5 fruit fly cellular contexts compared by ENCODE assay signal in genomic region chr2L:5254105-5254711, dm6.
A peak's percentile ranks its signal among the peaks of the same experiment; 100 is the strongest.
TF ChIP-seq lines count a peak whose summit lies in the region.

No protein-coding gene starts in this region.

- no peak for TF ChIP-seq CTCF in whole organism, embryonic (GFP tag; optimal IDR thresholded peaks at IDR 0.05; lab: Kevin White, UChicago)

TF ChIP-seq in whole organism, 6 proteins besides CTCF, POLR2A, EP300 and RAD21:
- TF ChIP-seq pan (optimal IDR thresholded peaks at IDR 0.05; lab: Kevin White, UChicago), result no peak
- no peak for TF ChIP-seq usp (GFP tag; optimal IDR thresholded peaks at IDR 0.05; lab: Kevin White, UChicago)
- no peak for TF ChIP-seq psq (optimal IDR thresholded peaks at IDR 0.05; lab: Kevin White, UChicago)
- no peak for TF ChIP-seq EcR (GFP tag; optimal IDR thresholded peaks at IDR 0.05; lab: Kevin White, UChicago)
- TF ChIP-seq CG8478 (optimal IDR thresholded peaks at IDR 0.05; lab: Kevin White, UChicago), result no peak
- peak; percentile 58 for TF ChIP-seq Dll (optimal IDR thresholded peaks at IDR 0.05; lab: Kevin White, UChicago)
TF ChIP-seq in whole organism: peak in this region for 1.

TF ChIP-seq in whole organism, embryonic, 481 proteins besides CTCF, POLR2A, EP300 and RAD21 (continues in another document):
- TF ChIP-seq Pdp1 (GFP tag; optimal IDR thresholded peaks at IDR 0.05; lab: Kevin White, UChicago) (no peak), pb (GFP tag; optimal IDR thresholded peaks at IDR 0.05; lab: Kevin White, UChicago) (no peak), bcd (GFP tag; optimal IDR thresholded peaks at IDR 0.05; lab: Kevin White, UChicago) (no peak), CG17328 (GFP tag; IDR thresholded peaks at IDR 0.05; lab: Robert Waterston, UW) (no peak), CG17568 (GFP tag; optimal IDR thresholded peaks at IDR 0.05; lab: Kevin White, UChicago) (no peak), Blimp-1 (GFP tag; optimal IDR thresholded peaks at IDR 0.05; lab: Kevin White, UChicago) (peak; percentile 20), CG16863 (GFP tag; optimal IDR thresholded peaks at IDR 0.05; lab: Kevin White, UChicago) (no peak), CG11504 (tag; optimal IDR thresholded peaks at IDR 0.05; lab: Kevin White, UChicago) (peak; percentile 26), Hr51 (GFP tag; optimal IDR thresholded peaks at IDR 0.05; lab: Kevin White, UChicago) (no peak), ssp (GFP tag; IDR thresholded peaks at IDR 0.05; lab: Robert Waterston, UW) (0 out of 2 replicates have a peak, but pooled peaks have one; percentile 10), twi (tag; optimal IDR thresholded peaks at IDR 0.05; lab: Kevin White, UChicago) (no peak), CG18262 (tag; optimal IDR thresholded peaks at IDR 0.05; lab: Kevin White, UChicago) (peak; percentile 23), wek (GFP tag; optimal IDR thresholded peaks at IDR 0.05; lab: Kevin White, UChicago) (no peak), inv (GFP tag; IDR thresholded peaks at IDR 0.05; lab: Robert Waterston, UW; ENCODE audit: partially characterized antibody) (no peak), sr (GFP tag; IDR thresholded peaks at IDR 0.05; lab: Robert Waterston, UW) (no peak), dmrt11E (tag; optimal IDR thresholded peaks at IDR 0.05; lab: Kevin White, UChicago) (peak; percentile 28), gfzf (GFP tag; optimal IDR thresholded peaks at IDR 0.05; lab: Kevin White, UChicago) (no peak), mam (GFP tag; optimal IDR thresholded peaks at IDR 0.05; lab: Kevin White, UChicago) (no peak), Dek (tag; optimal IDR thresholded peaks at IDR 0.05; lab: Kevin White, UChicago) (no peak), CG12299 (tag; optimal IDR thresholded peaks at IDR 0.05; lab: Kevin White, UChicago) (no peak), luna (GFP tag; optimal IDR thresholded peaks at IDR 0.05; lab: Kevin White, UChicago) (no peak), zen (tag; optimal IDR thresholded peaks at IDR 0.05; lab: Kevin White, UChicago) (no peak)

TF ChIP-seq in whole organism, prepupa, 60 proteins besides CTCF, POLR2A, EP300 and RAD21 (continues in another document):
- TF ChIP-seq fd85E (GFP tag; optimal IDR thresholded peaks at IDR 0.05; lab: Kevin White, UChicago) (peak; percentile 75), Lpt (GFP tag; optimal IDR thresholded peaks at IDR 0.05; lab: Kevin White, UChicago) (peak; percentile 71), Sox102F (GFP tag; optimal IDR thresholded peaks at IDR 0.05; lab: Kevin White, UChicago) (peak; percentile 95), Met (GFP tag; optimal IDR thresholded peaks at IDR 0.05; lab: Kevin White, UChicago) (peak; percentile 97), CG34406 (GFP tag; optimal IDR thresholded peaks at IDR 0.05; lab: Kevin White, UChicago) (peak; percentile 93), Hr4 (GFP tag; optimal IDR thresholded peaks at IDR 0.05; lab: Kevin White, UChicago) (peak; percentile 69), Eip78C (GFP tag; lab: Kevin White, UChicago) (peak; percentile 99), Gug (GFP tag; IDR thresholded peaks at IDR 0.05; lab: Robert Waterston, UW) (peak; percentile 58; the same call in 1 of the 2 replicates), CG6808 (GFP tag; optimal IDR thresholded peaks at IDR 0.05; lab: Kevin White, UChicago) (peak; percentile 91), vri (GFP tag; optimal IDR thresholded peaks at IDR 0.05; lab: Kevin White, UChicago) (peak; percentile 99), spab (GFP tag; optimal IDR thresholded peaks at IDR 0.05; lab: Kevin White, UChicago) (peak; percentile 95), dsx (GFP tag; optimal IDR thresholded peaks at IDR 0.05; lab: Kevin White, UChicago; ENCODE audit: poor library complexity, severe bottlenecking) (peak; percentile 92), CG31627 (GFP tag; optimal IDR thresholded peaks at IDR 0.05; lab: Kevin White, UChicago) (peak; percentile 96), CG11762 (GFP tag; optimal IDR thresholded peaks at IDR 0.05; lab: Kevin White, UChicago; ENCODE audit: insufficient read depth) (peak; percentile 85), eg (GFP tag; IDR thresholded peaks at IDR 0.05; lab: Robert Waterston, UW) (peak; percentile 76), Ets96B (tag; optimal IDR thresholded peaks at IDR 0.05; lab: Kevin White, UChicago) (peak; percentile 94), CG6792 (GFP tag; optimal IDR thresholded peaks at IDR 0.05; lab: Kevin White, UChicago) (peak; percentile 95), Hr39 (GFP tag; optimal IDR thresholded peaks at IDR 0.05; lab: Kevin White, UChicago) (peak; percentile 97), Sox14 (GFP tag; optimal IDR thresholded peaks at IDR 0.05; lab: Kevin White, UChicago) (peak; percentile 96), CG10669 (GFP tag; optimal IDR thresholded peaks at IDR 0.05; lab: Kevin White, UChicago) (peak; percentile 90), Ets21C (GFP tag; optimal IDR thresholded peaks at IDR 0.05; lab: Kevin White, UChicago) (peak; percentile 94)

TF ChIP-seq in whole organism, pupa, 21 proteins besides CTCF, POLR2A, EP300 and RAD21:
- TF ChIP-seq CG9948 (tag; optimal IDR thresholded peaks at IDR 0.05; lab: Kevin White, UChicago), result peak; percentile 92
- peak; percentile 62 for TF ChIP-seq CG32121 (GFP tag; IDR thresholded peaks at IDR 0.05; lab: Robert Waterston, UW)
- TF ChIP-seq CG17806 (tag; optimal IDR thresholded peaks at IDR 0.05; lab: Kevin White, UChicago), result peak; percentile 94
- TF ChIP-seq gl (tag; optimal IDR thresholded peaks at IDR 0.05; lab: Kevin White, UChicago), result peak; percentile 87
- TF ChIP-seq CG12605 (GFP tag; IDR thresholded peaks at IDR 0.05; lab: Robert Waterston, UW), result peak; percentile 76
- TF ChIP-seq CG8159 (tag; optimal IDR thresholded peaks at IDR 0.05; lab: Kevin White, UChicago), result peak; percentile 94
- TF ChIP-seq CG4496 (GFP tag; IDR thresholded peaks at IDR 0.05; lab: Robert Waterston, UW), result peak; percentile 84
- peak; percentile 89 for TF ChIP-seq CG8301 (tag; optimal IDR thresholded peaks at IDR 0.05; lab: Kevin White, UChicago)
- TF ChIP-seq CG15710 (tag; optimal IDR thresholded peaks at IDR 0.05; lab: Kevin White, UChicago), result peak; percentile 93
- peak; percentile 89 for TF ChIP-seq D1 (tag; optimal IDR thresholded peaks at IDR 0.05; lab: Kevin White, UChicago)
- TF ChIP-seq EcR (GFP tag; optimal IDR thresholded peaks at IDR 0.05; lab: Kevin White, UChicago), result peak; percentile 35
- peak; percentile 93 for TF ChIP-seq CG34367 (tag; optimal IDR thresholded peaks at IDR 0.05; lab: Kevin White, UChicago)
- peak; percentile 90 for TF ChIP-seq CG14655 (GFP tag; optimal IDR thresholded peaks at IDR 0.05; lab: Kevin White, UChicago)
- TF ChIP-seq Ets98B (GFP tag; IDR thresholded peaks at IDR 0.05; lab: Robert Waterston, UW), result peak; percentile 72
- TF ChIP-seq rn (GFP tag; IDR thresholded peaks at IDR 0.05; lab: Robert Waterston, UW), result peak; percentile 77
- peak; percentile 95 for TF ChIP-seq Snoo (tag; optimal IDR thresholded peaks at IDR 0.05; lab: Kevin White, UChicago)
- TF ChIP-seq Pif1A (GFP tag; optimal IDR thresholded peaks at IDR 0.05; lab: Kevin White, UChicago), result peak; percentile 89
- peak; percentile 89 for TF ChIP-seq Pif1B (GFP tag; optimal IDR thresholded peaks at IDR 0.05; lab: Kevin White, UChicago)
- no peak for TF ChIP-seq CG10348 (GFP tag; IDR thresholded peaks at IDR 0.05; lab: Robert Waterston, UW)
- peak; percentile 82 for TF ChIP-seq CG13204 (GFP tag; optimal IDR thresholded peaks at IDR 0.05; lab: Kevin White, UChicago)
- TF ChIP-seq fd96Ca (GFP tag; IDR thresholded peaks at IDR 0.05; lab: Robert Waterston, UW), result peak; percentile 76

TF ChIP-seq in whole organism, wandering third instar larva, 38 proteins besides CTCF, POLR2A, EP300 and RAD21 (continues in another document):
- TF ChIP-seq Hr83 (GFP tag; optimal IDR thresholded peaks at IDR 0.05; lab: Kevin White, UChicago; ENCODE audit: poor library complexity, severe bottlenecking), result no peak
- TF ChIP-seq usp (GFP tag; optimal IDR thresholded peaks at IDR 0.05; lab: Kevin White, UChicago), result no peak
- peak; percentile 87 for TF ChIP-seq tai (GFP tag; optimal IDR thresholded peaks at IDR 0.05; lab: Kevin White, UChicago)
- peak; percentile 10 for TF ChIP-seq Rel (GFP tag; optimal IDR thresholded peaks at IDR 0.05; lab: Kevin White, UChicago)
- peak; percentile 60 for TF ChIP-seq Rel (tag; optimal IDR thresholded peaks at IDR 0.05; lab: Kevin White, UChicago)
- no peak for TF ChIP-seq Abd-B (GFP tag; optimal IDR thresholded peaks at IDR 0.05; lab: Kevin White, UChicago)
- TF ChIP-seq psq (GFP tag; optimal IDR thresholded peaks at IDR 0.05; lab: Kevin White, UChicago), result peak; percentile 91
- peak; percentile 96 for TF ChIP-seq ey (GFP tag; optimal IDR thresholded peaks at IDR 0.05; lab: Kevin White, UChicago)
- TF ChIP-seq sv (GFP tag; optimal IDR thresholded peaks at IDR 0.05; lab: Kevin White, UChicago), result no peak
- peak; percentile 7 for TF ChIP-seq Mio (GFP tag; optimal IDR thresholded peaks at IDR 0.05; lab: Kevin White, UChicago)
- peak; percentile 89 for TF ChIP-seq dmrt93B (GFP tag; optimal IDR thresholded peaks at IDR 0.05; lab: Kevin White, UChicago)
- TF ChIP-seq lola (GFP tag; optimal IDR thresholded peaks at IDR 0.05; lab: Kevin White, UChicago), result no peak
- TF ChIP-seq Myc (optimal IDR thresholded peaks at IDR 0.05; lab: Kevin White, UChicago), result no peak
- peak; percentile 95 for TF ChIP-seq HLH106 (tag; optimal IDR thresholded peaks at IDR 0.05; lab: Kevin White, UChicago)
- peak; percentile 93 for TF ChIP-seq CG32264 (GFP tag; optimal IDR thresholded peaks at IDR 0.05; lab: Kevin White, UChicago)
- TF ChIP-seq br (GFP tag; optimal IDR thresholded peaks at IDR 0.05; lab: Kevin White, UChicago), result peak; percentile 96
- no peak for TF ChIP-seq jim (GFP tag; optimal IDR thresholded peaks at IDR 0.05; lab: Kevin White, UChicago)
- TF ChIP-seq h (GFP tag; optimal IDR thresholded peaks at IDR 0.05; lab: Kevin White, UChicago), result peak; percentile 96
- TF ChIP-seq sage (GFP tag; optimal IDR thresholded peaks at IDR 0.05; lab: Kevin White, UChicago), result peak; percentile 92
- peak; percentile 95 for TF ChIP-seq rgr (GFP tag; optimal IDR thresholded peaks at IDR 0.05; lab: Kevin White, UChicago)
- TF ChIP-seq Jra (GFP tag; optimal IDR thresholded peaks at IDR 0.05; lab: Kevin White, UChicago), result peak; percentile 82
- TF ChIP-seq Sp1 (GFP tag; optimal IDR thresholded peaks at IDR 0.05; lab: Kevin White, UChicago), result peak; percentile 96
- TF ChIP-seq Dif (GFP tag; optimal IDR thresholded peaks at IDR 0.05; lab: Kevin White, UChicago; ENCODE audit: partially characterized antibody), result no peak
- TF ChIP-seq OdsH (GFP tag; optimal IDR thresholded peaks at IDR 0.05; lab: Kevin White, UChicago), result peak; percentile 96
- TF ChIP-seq CrebA (GFP tag; optimal IDR thresholded peaks at IDR 0.05; lab: Kevin White, UChicago; ENCODE audit: borderline replicate concordance), result peak; percentile 80
- TF ChIP-seq dl (GFP tag; optimal IDR thresholded peaks at IDR 0.05; lab: Kevin White, UChicago; ENCODE audit: insufficient read depth in 1 of 2, partially characterized antibody in 2 of 2), result no peak
- TF ChIP-seq Hr78 (GFP tag; optimal IDR thresholded peaks at IDR 0.05; lab: Kevin White, UChicago), result no peak
- no peak for TF ChIP-seq pan (optimal IDR thresholded peaks at IDR 0.05; lab: Kevin White, UChicago)
- peak; percentile 95 for TF ChIP-seq Hnf4 (GFP tag; optimal IDR thresholded peaks at IDR 0.05; lab: Kevin White, UChicago)
